Worm (Caenorhabditis elegans) whole organism, young adult: ENCODE data around the gene Y69A2AR.32.

ENCODE experiments used
- B0019.2 ChIP-seq: fragments of 200-800 bp; sonication (Bioruptor generic); conservative IDR thresholded peaks from 2 replicates; pipeline ENCODE4 v1.3.6; 2022; ENCODE audit warnings: missing genetic modification reagents, missing genetic modification characterization, missing compliant biosample characterization
- B0336.3 ChIP-seq: fragments of 200-800 bp; sonication (Bioruptor generic); IDR thresholded peaks from 2 replicates; pipeline ENCODE4 v1.3.6; 2022; ENCODE audit warnings: missing genetic modification characterization, missing compliant biosample characterization
- F22D6.2 ChIP-seq: sonication (generic microtip); optimal IDR thresholded peaks from 2 replicates; lab custom pipeline; 2016; ENCODE audit warnings: mild to moderate bottlenecking, missing genetic modification characterization, missing compliant biosample characterization
- F33H1.4 ChIP-seq: fragments of 200-800 bp; sonication (Bioruptor generic); IDR thresholded peaks from 2 replicates; pipeline ENCODE4 v1.3.6; 2022; ENCODE audit warnings: missing genetic modification reagents, missing genetic modification characterization, missing compliant biosample characterization
- F39B2.1 ChIP-seq: fragments of 200-800 bp; sonication (Bioruptor generic); IDR thresholded peaks from 2 replicates; pipeline ENCODE4 v1.3.6; 2022; ENCODE audit warnings: missing genetic modification reagents, missing genetic modification characterization, missing compliant biosample characterization
- F55B11.4 ChIP-seq: sonication (generic microtip); optimal IDR thresholded peaks from 2 replicates; lab custom pipeline; 2016; ENCODE audit warnings: missing compliant biosample characterization, missing genetic modification characterization, borderline replicate concordance; ENCODE audit not compliant: insufficient read depth
- F57A8.1 ChIP-seq: fragments of 200-800 bp; sonication (Bioruptor generic); optimal IDR thresholded peaks from 2 replicates; lab custom pipeline; 2018; ENCODE audit warnings: mild to moderate bottlenecking, missing genetic modification characterization, moderate library complexity, missing compliant biosample characterization
- K12H6.12 ChIP-seq: fragments of 200-800 bp; sonication (Bioruptor generic); optimal IDR thresholded peaks from 2 replicates; lab custom pipeline; 2018; ENCODE audit warnings: mild to moderate bottlenecking, missing genetic modification characterization, missing compliant biosample characterization
- T07F8.4 ChIP-seq: sonication (generic microtip); optimal IDR thresholded peaks from 2 replicates; lab custom pipeline; 2016; ENCODE audit warnings: mild to moderate bottlenecking, missing genetic modification characterization, moderate library complexity, missing compliant biosample characterization
- Y53F4B.3 ChIP-seq: fragments of 200-800 bp; sonication (Bioruptor generic); IDR thresholded peaks from 2 replicates; pipeline ENCODE4 v1.3.6; 2022; ENCODE audit warnings: missing genetic modification reagents, missing genetic modification characterization, missing compliant biosample characterization
- Y53G8AR.9 ChIP-seq: fragments of 200-800 bp; sonication (Bioruptor generic); conservative IDR thresholded peaks from 2 replicates; pipeline ENCODE4 v1.3.6; 2022; ENCODE audit warnings: missing genetic modification reagents, missing genetic modification characterization, missing compliant biosample characterization
- Y67H2A.10 ChIP-seq: fragments of 200-800 bp; sonication (Bioruptor generic); conservative IDR thresholded peaks from 2 replicates; pipeline ENCODE4 v1.3.6; 2022; ENCODE audit warnings: missing genetic modification reagents, missing genetic modification characterization, missing compliant biosample characterization
- ama-1 ChIP-seq, 3 experiments: fragments of 150-350 bp in 1 of 3; sonication (generic microtip) in 2 of 3; optimal IDR thresholded peaks; 2 replicates each; lab custom pipeline; 2014 to 2018; ENCODE audit warnings: missing biosample characterization in 2 of 3, missing genetic modification characterization in 2 of 3, missing genetic modification reagents in 2 of 3
- aptf-3 ChIP-seq: fragments of 200-800 bp; sonication (Bioruptor generic); IDR thresholded peaks from 2 replicates; pipeline ENCODE4 v1.3.6; 2022; ENCODE audit warnings: missing genetic modification characterization, missing compliant biosample characterization
- atf-7 ChIP-seq: sonication (generic microtip); optimal IDR thresholded peaks from 2 replicates; lab custom pipeline; 2017; ENCODE audit warnings: mild to moderate bottlenecking, missing genetic modification characterization, missing compliant biosample characterization
- athp-1 ChIP-seq: sonication (generic microtip); optimal IDR thresholded peaks from 2 replicates; lab custom pipeline; 2017; ENCODE audit warnings: mild to moderate bottlenecking, missing genetic modification characterization, missing compliant biosample characterization
- attf-3 ChIP-seq: fragments of 200-800 bp; sonication (Bioruptor generic); conservative IDR thresholded peaks from 2 replicates; pipeline ENCODE4 v1.3.6; 2022; ENCODE audit warnings: missing genetic modification reagents, missing genetic modification characterization, missing compliant biosample characterization
- ccch-3 ChIP-seq: fragments of 200-800 bp; sonication (Bioruptor generic); optimal IDR thresholded peaks from 2 replicates; lab custom pipeline; 2018; ENCODE audit warnings: mild to moderate bottlenecking, missing genetic modification characterization, missing compliant biosample characterization
- ceh-27 ChIP-seq: fragments of 200-800 bp; sonication (Bioruptor generic); optimal IDR thresholded peaks from 2 replicates; lab custom pipeline; 2018; ENCODE audit warnings: mild to moderate bottlenecking, missing genetic modification characterization, moderate library complexity, missing compliant biosample characterization
- ceh-40 ChIP-seq: fragments of 200-800 bp; sonication (Bioruptor generic); IDR thresholded peaks from 2 replicates; pipeline ENCODE4 v1.3.6; 2022; ENCODE audit warnings: missing genetic modification characterization, missing compliant biosample characterization
- chd-7 ChIP-seq: sonication (generic microtip); optimal IDR thresholded peaks from 2 replicates; lab custom pipeline; 2016; ENCODE audit warnings: mild to moderate bottlenecking, missing genetic modification characterization, moderate library complexity, missing compliant biosample characterization
- dox-1 ChIP-seq: fragments of 200-800 bp; sonication (Bioruptor generic); IDR thresholded peaks from 2 replicates; pipeline ENCODE4 v1.3.6; 2022; ENCODE audit warnings: missing genetic modification reagents, missing genetic modification characterization, missing compliant biosample characterization
- ets-4 ChIP-seq: fragments of 200-800 bp; sonication (Bioruptor generic); optimal IDR thresholded peaks from 2 replicates; lab custom pipeline; 2018; ENCODE audit warnings: mild to moderate bottlenecking, missing genetic modification characterization, missing compliant biosample characterization
- hlh-12 ChIP-seq: sonication (generic microtip); optimal IDR thresholded peaks from 2 replicates; lab custom pipeline; 2016; ENCODE audit warnings: missing genetic modification characterization, missing compliant biosample characterization
- hrde-1 ChIP-seq: sonication (generic microtip); optimal IDR thresholded peaks from 2 replicates; lab custom pipeline; 2016; ENCODE audit warnings: missing genetic modification characterization, mild to moderate bottlenecking, missing compliant biosample characterization, moderate library complexity, missing genotype, missing genetic modification reagents, borderline replicate concordance
- let-526 ChIP-seq: fragments of 200-800 bp; sonication (Bioruptor generic); IDR thresholded peaks from 2 replicates; pipeline ENCODE4 v1.3.6; 2022; ENCODE audit warnings: missing genetic modification reagents, missing genetic modification characterization, missing compliant biosample characterization
- lir-1 ChIP-seq: fragments of 200-800 bp; sonication (Bioruptor generic); conservative IDR thresholded peaks from 2 replicates; pipeline ENCODE4 v1.3.6; 2022; ENCODE audit warnings: missing genetic modification reagents, missing genetic modification characterization, missing compliant biosample characterization
- lsl-1 ChIP-seq: fragments of 200-800 bp; sonication (Bioruptor generic); optimal IDR thresholded peaks from 2 replicates; lab custom pipeline; 2018; ENCODE audit warnings: mild to moderate bottlenecking, missing genetic modification characterization, moderate library complexity, missing compliant biosample characterization
- madf-10 ChIP-seq: sonication (generic microtip); optimal IDR thresholded peaks from 2 replicates; lab custom pipeline; 2016; ENCODE audit warnings: mild to moderate bottlenecking, missing genetic modification characterization, missing compliant biosample characterization
- madf-3 ChIP-seq: fragments of 200-800 bp; sonication (Bioruptor generic); IDR thresholded peaks from 2 replicates; pipeline ENCODE4 v1.3.6; 2022; ENCODE audit warnings: missing genetic modification reagents, missing genetic modification characterization, missing compliant biosample characterization
- mcd-1 ChIP-seq: fragments of 200-800 bp; sonication (Bioruptor generic); IDR thresholded peaks from 2 replicates; pipeline ENCODE4 v1.3.6; 2022; ENCODE audit warnings: missing genetic modification reagents, missing genetic modification characterization, missing compliant biosample characterization
- mel-28 ChIP-seq: sonication (generic microtip); optimal IDR thresholded peaks from 2 replicates; lab custom pipeline; 2016; ENCODE audit warnings: borderline replicate concordance, mild to moderate bottlenecking, missing genetic modification characterization, missing compliant biosample characterization
- mxl-1 ChIP-seq: sonication (generic microtip); optimal IDR thresholded peaks from 2 replicates; lab custom pipeline; 2016; ENCODE audit warnings: missing genetic modification characterization, missing compliant biosample characterization
- nfyb-1 ChIP-seq: fragments of 200-800 bp; sonication (Bioruptor generic); IDR thresholded peaks from 2 replicates; pipeline ENCODE4 v1.3.6; 2022; ENCODE audit warnings: missing genetic modification reagents, missing genetic modification characterization, missing compliant biosample characterization
- nhr-27 ChIP-seq: fragments of 200-800 bp; sonication (Bioruptor generic); optimal IDR thresholded peaks from 2 replicates; lab custom pipeline; 2018; ENCODE audit warnings: mild to moderate bottlenecking, missing genetic modification characterization, moderate library complexity, missing compliant biosample characterization
- nhr-80 ChIP-seq: sonication (generic microtip); optimal IDR thresholded peaks from 2 replicates; lab custom pipeline; 2016; ENCODE audit warnings: missing genetic modification characterization, missing compliant biosample characterization
- pbrm-1 ChIP-seq: fragments of 200-800 bp; sonication (Bioruptor generic); IDR thresholded peaks from 2 replicates; pipeline ENCODE4 v1.3.6; 2022; ENCODE audit warnings: missing genetic modification reagents, missing genetic modification characterization, missing compliant biosample characterization
- repo-1 ChIP-seq: sonication (generic microtip); optimal IDR thresholded peaks from 2 replicates; lab custom pipeline; 2017; ENCODE audit warnings: mild to moderate bottlenecking, missing genetic modification characterization, missing compliant biosample characterization
- sea-2 ChIP-seq: fragments of 200-800 bp; sonication (Bioruptor generic); IDR thresholded peaks from 2 replicates; pipeline ENCODE4 v1.3.6; 2022; ENCODE audit warnings: missing genetic modification characterization, missing compliant biosample characterization
- snpc-4 ChIP-seq, 5 experiments: fragments of 150-350 bp in 1 of 5; sonication (generic microtip) in 4 of 5; optimal IDR thresholded peaks; 2 replicates each; lab custom pipeline; 2014 to 2018; ENCODE audit warnings: missing genetic modification characterization in 5 of 5, missing biosample characterization in 3 of 5, antibody characterized with exemption in 2 of 5, mild to moderate bottlenecking in 2 of 5, missing compliant biosample characterization in 2 of 5, missing genotype in 2 of 5, moderate library complexity in 2 of 5, missing genetic modification reagents in 1 of 5
- somi-1 ChIP-seq: fragments of 200-800 bp; sonication (Bioruptor generic); optimal IDR thresholded peaks from 2 replicates; lab custom pipeline; 2018; ENCODE audit warnings: mild to moderate bottlenecking, missing genetic modification characterization, missing compliant biosample characterization
- unc-130 ChIP-seq: sonication (generic microtip); optimal IDR thresholded peaks from 2 replicates; lab custom pipeline; 2016; ENCODE audit warnings: missing genetic modification reagents, missing genetic modification characterization, missing compliant biosample characterization
- xnd-1 ChIP-seq: sonication (generic microtip); optimal IDR thresholded peaks from 2 replicates; lab custom pipeline; 2016; ENCODE audit warnings: missing genotype, missing genetic modification reagents, missing genetic modification characterization, missing compliant biosample characterization
- zim-3 ChIP-seq: sonication (generic microtip); optimal IDR thresholded peaks from 2 replicates; lab custom pipeline; 2017; ENCODE audit warnings: mild to moderate bottlenecking, missing genetic modification characterization, moderate library complexity, missing compliant biosample characterization
- ztf-22 ChIP-seq: fragments of 200-800 bp; sonication (Bioruptor generic); optimal IDR thresholded peaks from 2 replicates; lab custom pipeline; 2018; ENCODE audit warnings: mild to moderate bottlenecking, missing genetic modification characterization, moderate library complexity, missing compliant biosample characterization
- ztf-28 ChIP-seq: fragments of 200-800 bp; sonication (Bioruptor generic); IDR thresholded peaks from 2 replicates; pipeline ENCODE4 v1.3.6; 2022; ENCODE audit warnings: missing genetic modification reagents, missing genetic modification characterization, missing compliant biosample characterization
- ztf-3 ChIP-seq: fragments of 200-800 bp; sonication (Bioruptor generic); optimal IDR thresholded peaks from 2 replicates; lab custom pipeline; 2018; ENCODE audit warnings: mild to moderate bottlenecking, missing genetic modification characterization, missing compliant biosample characterization
- ztf-6 ChIP-seq: fragments of 200-800 bp; sonication (Bioruptor generic); IDR thresholded peaks from 2 replicates; pipeline ENCODE4 v1.3.6; 2022; ENCODE audit warnings: missing genetic modification reagents, missing genetic modification characterization, missing compliant biosample characterization

The Y69A2AR.32 gene

ce11 chrIV:2599634-2600033 is 10.6 kb upstream of the Y69A2AR.32 start:
- TF ChIP-seq ztf-6 (GFP tag; lab: Robert Waterston, UW) (no peak), F33H1.4 (GFP tag; lab: Robert Waterston, UW) (0 out of 2 replicates have a peak, but pooled peaks have one; percentile 14), snpc-4 (GFP tag; optimal IDR thresholded peaks at IDR 0.05; lab: Kevin White, UChicago) (no peak), snpc-4 (tag; optimal IDR thresholded peaks at IDR 0.05; lab: Kevin White, UChicago) (peak in 1 of 4 experiments; percentile 43), K12H6.12 (tag; lab: Kevin White, UChicago) (peak; percentile 32), ztf-3 (GFP tag; lab: Kevin White, UChicago) (no peak), nhr-80 (tag; lab: Kevin White, UChicago) (peak; percentile 73), ets-4 (GFP tag; lab: Kevin White, UChicago) (no peak), hrde-1 (tag; lab: Kevin White, UChicago) (no peak), hlh-12 (tag; lab: Kevin White, UChicago) (no peak), chd-7 (tag; lab: Kevin White, UChicago) (no peak), ceh-27 (peak; percentile 68), zim-3 (tag; lab: Kevin White, UChicago) (no peak), F55B11.4 (no peak), mel-28 (tag; lab: Kevin White, UChicago) (no peak), mxl-1 (tag; lab: Kevin White, UChicago) (no peak), nhr-27 (tag; lab: Kevin White, UChicago) (no peak), ama-1 (optimal IDR thresholded peaks at IDR 0.05; lab: Kevin White, UChicago) (peak; percentile 78), ama-1 (GFP tag; optimal IDR thresholded peaks at IDR 0.05; lab: Kevin White, UChicago) (no peak), xnd-1 (tag; lab: Kevin White, UChicago) (no peak), B0336.3 (GFP tag; lab: Robert Waterston, UW) (0 out of 2 replicates have a peak, but pooled peaks have one; percentile 52), madf-10 (tag; lab: Kevin White, UChicago) (peak; percentile 19), atf-7 (tag; lab: Kevin White, UChicago) (no peak), somi-1 (peak; percentile 44), F22D6.2 (tag; lab: Kevin White, UChicago) (no peak), Y67H2A.10 (GFP tag; lab: Robert Waterston, UW) (no peak), madf-3 (GFP tag; lab: Robert Waterston, UW) (no peak), lir-1 (GFP tag; lab: Robert Waterston, UW) (no peak), pbrm-1 (GFP tag; lab: Robert Waterston, UW) (peak; percentile 76), attf-3 (GFP tag; lab: Robert Waterston, UW) (0 out of 2 replicates have a peak, but pooled peaks have one; percentile 12), ztf-28 (GFP tag; lab: Robert Waterston, UW) (no peak), let-526 (no peak), F39B2.1 (no peak), mcd-1 (GFP tag; lab: Robert Waterston, UW) (peak; percentile 70), ccch-3 (GFP tag; lab: Kevin White, UChicago) (no peak), nfyb-1 (GFP tag; lab: Robert Waterston, UW) (peak; percentile 60; the same call in 1 of the 2 replicates), ztf-22 (GFP tag; lab: Kevin White, UChicago) (no peak), T07F8.4 (tag; lab: Kevin White, UChicago) (no peak), dox-1 (GFP tag; lab: Robert Waterston, UW) (peak; percentile 72), B0019.2 (no peak), aptf-3 (GFP tag; lab: Robert Waterston, UW) (no peak), lsl-1 (no peak), Y53F4B.3 (GFP tag; lab: Robert Waterston, UW) (no peak), ceh-40 (GFP tag; lab: Robert Waterston, UW) (no peak), sea-2 (no peak), athp-1 (tag; lab: Kevin White, UChicago) (no peak), Y53G8AR.9 (GFP tag; lab: Robert Waterston, UW) (no peak), repo-1 (tag; lab: Kevin White, UChicago) (no peak), F57A8.1 (GFP tag; lab: Kevin White, UChicago) (no peak), unc-130 (GFP tag; lab: Kevin White, UChicago) (no peak)
